Fruit fly (Drosophila melanogaster) whole organism, embryonic: ENCODE data around the gene CG14154.

Experiments used
- Aef1 ChIP-seq: fragments of 200-800 bp; sonication (Bioruptor generic); IDR thresholded peaks from 3 replicates; pipeline ENCODE4 v1.3.6; 2022; ENCODE audit warnings: missing biosample characterization, missing genetic modification characterization
- CG11085 ChIP-seq: fragments of 200-800 bp; sonication (Bioruptor generic); IDR thresholded peaks from 2 replicates; pipeline ENCODE4 v1.3.6; 2022; ENCODE audit warnings: missing biosample characterization, missing genetic modification characterization
- CG11504 ChIP-seq: fragments of 200-800 bp; sonication (Bioruptor generic); optimal IDR thresholded peaks from 3 replicates; lab custom pipeline; 2019; ENCODE audit warnings: missing biosample characterization, mild to moderate bottlenecking, missing genetic modification characterization, moderate library complexity
- CG12104 ChIP-seq: fragments of 200-800 bp; sonication (Bioruptor generic); optimal IDR thresholded peaks from 3 replicates; lab custom pipeline; 2016; ENCODE audit warnings: missing biosample characterization, missing genetic modification characterization
- CG13287 ChIP-seq: fragments of 200-800 bp; sonication (Bioruptor generic); IDR thresholded peaks from 2 replicates; pipeline ENCODE4 v1.3.6; 2022; ENCODE audit warnings: missing biosample characterization, missing genetic modification characterization; ENCODE audit not compliant: partially characterized antibody
- CG15479 ChIP-seq: fragments of 200-800 bp; sonication (Bioruptor generic); optimal IDR thresholded peaks from 3 replicates; lab custom pipeline; 2019; ENCODE audit warnings: missing biosample characterization, mild to moderate bottlenecking, missing genetic modification characterization, moderate library complexity
- CG2199 ChIP-seq: fragments of 200-800 bp; sonication (Bioruptor generic); IDR thresholded peaks from 3 replicates; pipeline ENCODE4 v1.3.6; 2022; ENCODE audit warnings: missing biosample characterization, missing genetic modification characterization
- CG3281 ChIP-seq: fragments of 200-800 bp; sonication (Bioruptor generic); optimal IDR thresholded peaks from 3 replicates; lab custom pipeline; 2017; ENCODE audit warnings: missing biosample characterization, mild to moderate bottlenecking, missing genetic modification characterization
- CG33213 ChIP-seq: fragments of 200-800 bp; sonication (Bioruptor generic); optimal IDR thresholded peaks from 3 replicates; lab custom pipeline; 2016; ENCODE audit warnings: missing biosample characterization, missing genetic modification characterization
- CG4404 ChIP-seq: fragments of 200-800 bp; sonication (Bioruptor generic); IDR thresholded peaks from 2 replicates; pipeline ENCODE4 v1.3.6; 2022; ENCODE audit warnings: missing biosample characterization, missing genetic modification characterization
- CG4730 ChIP-seq: fragments of 200-800 bp; sonication (Bioruptor generic); IDR thresholded peaks from 2 replicates; pipeline ENCODE4 v1.3.6; 2022; ENCODE audit warnings: missing biosample characterization, missing genetic modification characterization
- CG6254 ChIP-seq: fragments of 200-800 bp; sonication (Bioruptor generic); optimal IDR thresholded peaks from 3 replicates; lab custom pipeline; 2017; ENCODE audit warnings: mild to moderate bottlenecking, missing biosample characterization, missing genetic modification reagents, missing genetic modification characterization
- CG6854 ChIP-seq: fragments of 200-800 bp; sonication (Bioruptor generic); optimal IDR thresholded peaks from 3 replicates; lab custom pipeline; 2017; ENCODE audit warnings: missing biosample characterization, mild to moderate bottlenecking, missing genetic modification characterization
- CG7786 ChIP-seq: fragments of 200-800 bp; sonication (Bioruptor generic); optimal IDR thresholded peaks from 2 replicates; lab custom pipeline; 2016; ENCODE audit warnings: missing biosample characterization, missing genetic modification characterization
- CG7987 ChIP-seq: fragments of 200-800 bp; sonication (Bioruptor generic); optimal IDR thresholded peaks from 2 replicates; lab custom pipeline; 2018; ENCODE audit warnings: missing biosample characterization, mild to moderate bottlenecking, missing genetic modification characterization, moderate library complexity
- CrebB ChIP-seq: fragments of 200-800 bp; sonication (Bioruptor generic); optimal IDR thresholded peaks from 3 replicates; lab custom pipeline; 2018; ENCODE audit warnings: missing biosample characterization, mild to moderate bottlenecking, missing genetic modification characterization
- Doc3 ChIP-seq: fragments of 200-800 bp; sonication (Bioruptor generic); IDR thresholded peaks from 3 replicates; pipeline ENCODE4 v1.3.6; 2022; ENCODE audit warnings: missing biosample characterization, missing genetic modification characterization; ENCODE audit not compliant: partially characterized antibody
- E2f2 ChIP-seq: fragments of 200-800 bp; sonication (Bioruptor generic); IDR thresholded peaks from 2 replicates; pipeline ENCODE4 v1.3.6; 2022; ENCODE audit warnings: missing biosample characterization, missing genetic modification characterization
- ERR ChIP-seq: fragments of 200-800 bp; sonication (Bioruptor generic); optimal IDR thresholded peaks from 2 replicates; lab custom pipeline; 2016; ENCODE audit warnings: missing biosample characterization, missing genetic modification characterization
- Fer3 ChIP-seq: fragments of 200-800 bp; sonication (Bioruptor generic); optimal IDR thresholded peaks from 2 replicates; lab custom pipeline; 2018; ENCODE audit warnings: missing biosample characterization, mild to moderate bottlenecking, missing genetic modification characterization, moderate library complexity
- Hr3 ChIP-seq: fragments of 200-800 bp; sonication (Bioruptor generic); optimal IDR thresholded peaks from 3 replicates; lab custom pipeline; 2016; ENCODE audit warnings: missing biosample characterization, missing genetic modification characterization
- MTF-1 ChIP-seq: fragments of 200-800 bp; sonication (Bioruptor generic); optimal IDR thresholded peaks from 2 replicates; lab custom pipeline; 2018; ENCODE audit warnings: missing biosample characterization, mild to moderate bottlenecking, missing genetic modification characterization, borderline replicate concordance
- Med ChIP-seq: fragments of 200-800 bp; sonication (Bioruptor generic); peaks from one replicate; lab custom pipeline; 2016; ENCODE audit warnings: missing biosample characterization, missing genetic modification characterization, mild to moderate bottlenecking, inconsistent platforms, moderate library complexity
- NC2β ChIP-seq: fragments of 200-800 bp; sonication (Bioruptor generic); optimal IDR thresholded peaks from 2 replicates; lab custom pipeline; 2016; ENCODE audit warnings: missing biosample characterization, missing genetic modification characterization
- Ravus ChIP-seq: fragments of 200-800 bp; sonication (Bioruptor generic); IDR thresholded peaks from 2 replicates; pipeline ENCODE4 v1.3.6; 2022; ENCODE audit warnings: missing biosample characterization, missing genetic modification characterization
- Scr ChIP-seq: fragments of 200-800 bp; sonication (Bioruptor generic); IDR thresholded peaks from 2 replicates; pipeline ENCODE4 v1.3.6; 2022; ENCODE audit warnings: missing biosample characterization, missing genetic modification characterization; ENCODE audit not compliant: partially characterized antibody
- Stat92E ChIP-seq, 3 experiments: fragments of >200 bp in 2 of 3; fragments of 200-800 bp in 1 of 3; sonication (Bioruptor generic) in 1 of 3; optimal IDR thresholded peaks; 2 replicates each; lab custom pipeline; 2017 to 2019; ENCODE audit warnings: missing biosample characterization in 3 of 3, missing genetic modification characterization in 3 of 3, mild to moderate bottlenecking in 1 of 3, moderate library complexity in 1 of 3
- TFAM ChIP-seq: fragments of 200-800 bp; sonication (Bioruptor generic); optimal IDR thresholded peaks from 2 replicates; lab custom pipeline; 2017; ENCODE audit warnings: missing biosample characterization, missing genetic modification characterization, inconsistent platforms
- Usf ChIP-seq: fragments of 200-800 bp; sonication (Bioruptor generic); optimal IDR thresholded peaks from 2 replicates; lab custom pipeline; 2017; ENCODE audit warnings: missing genotype, missing biosample characterization, missing genetic modification characterization
- ap ChIP-seq: fragments of 200-800 bp; sonication (Bioruptor generic); IDR thresholded peaks from 2 replicates; pipeline ENCODE4 v1.3.6; 2022; ENCODE audit warnings: missing biosample characterization, missing genetic modification characterization
- ara ChIP-seq: fragments of 200-800 bp; sonication (Bioruptor generic); IDR thresholded peaks from 2 replicates; pipeline ENCODE4 v1.3.6; 2022; ENCODE audit warnings: missing biosample characterization, missing genetic modification characterization
- ato ChIP-seq: fragments of 200-800 bp; sonication (Bioruptor generic); IDR thresholded peaks from 2 replicates; pipeline ENCODE4 v1.3.6; 2022; ENCODE audit warnings: missing biosample characterization, missing genetic modification characterization; ENCODE audit not compliant: partially characterized antibody
- bcd ChIP-seq: fragments of 200-800 bp; sonication (Bioruptor generic); optimal IDR thresholded peaks from 2 replicates; lab custom pipeline; 2017; ENCODE audit warnings: missing biosample characterization, mild to moderate bottlenecking, missing genetic modification characterization
- cg ChIP-seq: fragments of 200-800 bp; sonication (Bioruptor generic); optimal IDR thresholded peaks from 3 replicates; lab custom pipeline; 2019; ENCODE audit warnings: missing biosample characterization, mild to moderate bottlenecking, missing genetic modification characterization, moderate library complexity
- chinmo ChIP-seq: fragments of 200-800 bp; sonication (Bioruptor generic); IDR thresholded peaks from 4 replicates; pipeline ENCODE4 v1.3.6; 2022; ENCODE audit warnings: missing biosample characterization, missing genetic modification characterization; ENCODE audit not compliant: partially characterized antibody
- chm ChIP-seq: fragments of 200-800 bp; sonication (Bioruptor generic); IDR thresholded peaks from 2 replicates; pipeline ENCODE4 v1.3.6; 2022; ENCODE audit warnings: missing biosample characterization, missing genetic modification characterization
- dimm ChIP-seq: fragments of 200-800 bp; sonication (Bioruptor generic); IDR thresholded peaks from 2 replicates; pipeline ENCODE4 v1.3.6; 2022; ENCODE audit warnings: missing biosample characterization, missing genetic modification characterization
- ems ChIP-seq: fragments of 200-800 bp; sonication (Bioruptor generic); optimal IDR thresholded peaks from 3 replicates; lab custom pipeline; 2016; ENCODE audit warnings: missing biosample characterization, missing genetic modification characterization
- ftz-f1 ChIP-seq: fragments of 200-800 bp; sonication (Bioruptor generic); optimal IDR thresholded peaks from 2 replicates; lab custom pipeline; 2016; ENCODE audit warnings: missing biosample characterization, missing genetic modification characterization
- ham ChIP-seq: fragments of 200-800 bp; sonication (Bioruptor generic); IDR thresholded peaks from 2 replicates; pipeline ENCODE4 v1.3.6; 2022; ENCODE audit warnings: missing biosample characterization, missing genetic modification characterization
- mld ChIP-seq: fragments of 200-800 bp; sonication (Bioruptor generic); IDR thresholded peaks from 3 replicates; pipeline ENCODE4 v1.3.6; 2022; ENCODE audit warnings: missing biosample characterization, missing genetic modification characterization; ENCODE audit not compliant: partially characterized antibody
- nom ChIP-seq: fragments of 200-800 bp; sonication (Bioruptor generic); optimal IDR thresholded peaks from 2 replicates; lab custom pipeline; 2017; ENCODE audit warnings: missing biosample characterization, missing genetic modification characterization, mild to moderate bottlenecking, moderate library complexity, missing genetic modification reagents
- pros ChIP-seq: fragments of 200-800 bp; sonication (Bioruptor generic); optimal IDR thresholded peaks from 3 replicates; lab custom pipeline; 2019; ENCODE audit warnings: missing biosample characterization, mild to moderate bottlenecking, missing genetic modification characterization, moderate library complexity
- pzg ChIP-seq: fragments of 200-800 bp; sonication (Bioruptor generic); optimal IDR thresholded peaks from 3 replicates; lab custom pipeline; 2018; ENCODE audit warnings: missing biosample characterization, mild to moderate bottlenecking, missing genetic modification characterization, moderate library complexity
- row ChIP-seq: fragments of 200-800 bp; sonication (Bioruptor generic); IDR thresholded peaks from 3 replicates; pipeline ENCODE4 v1.3.6; 2022; ENCODE audit warnings: missing biosample characterization, missing genetic modification characterization
- salm ChIP-seq: fragments of 200-800 bp; sonication (Bioruptor generic); optimal IDR thresholded peaks from 2 replicates; lab custom pipeline; 2018; ENCODE audit warnings: missing biosample characterization, mild to moderate bottlenecking, missing genetic modification characterization
- sc ChIP-seq, 3 experiments: fragments of >200 bp in 2 of 3; fragments of 200-800 bp in 1 of 3; sonication (Bioruptor generic) in 1 of 3; optimal IDR thresholded peaks; 2 replicates in 2 of 3; 3 replicates in 1 of 3; lab custom pipeline; 2017; ENCODE audit warnings: mild to moderate bottlenecking in 1 of 3, missing biosample characterization in 1 of 3, missing genetic modification characterization in 1 of 3, missing genetic modification reagents in 1 of 3
- seq ChIP-seq: fragments of 200-800 bp; sonication (Bioruptor generic); IDR thresholded peaks from 2 replicates; pipeline ENCODE4 v1.3.6; 2022; ENCODE audit warnings: missing biosample characterization, missing genetic modification characterization
- sima ChIP-seq: fragments of 200-800 bp; sonication (Bioruptor generic); optimal IDR thresholded peaks from 2 replicates; lab custom pipeline; 2016; ENCODE audit warnings: missing biosample characterization, missing genetic modification characterization
- wor ChIP-seq: fragments of 200-800 bp; sonication (Bioruptor generic); IDR thresholded peaks from 2 replicates; pipeline ENCODE4 v1.3.6; 2022; ENCODE audit warnings: missing biosample characterization, missing genetic modification characterization

Gene CG14154

DNA sequence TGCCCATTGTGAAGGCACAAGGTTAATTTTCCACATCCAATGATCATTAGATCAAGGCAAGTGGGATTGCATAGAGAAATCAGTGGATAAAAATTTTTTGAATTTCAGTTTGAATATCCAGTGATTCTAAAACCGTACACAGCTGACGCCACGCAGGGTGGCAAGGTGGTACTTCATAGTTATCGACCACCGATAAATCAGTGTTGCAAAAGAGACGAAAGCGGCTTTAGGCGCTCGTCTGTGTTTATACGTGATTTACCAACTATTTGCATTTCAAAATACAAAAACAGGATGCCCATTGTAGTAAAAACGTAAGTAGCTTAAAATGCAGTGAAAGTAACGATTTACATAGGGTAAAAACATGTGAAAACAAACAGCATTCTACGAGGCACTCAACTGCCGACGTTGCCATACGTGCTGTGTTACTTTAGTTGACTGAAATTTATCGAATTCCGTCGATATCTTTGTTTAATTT, 10.8 kb upstream of the CG14154 start, which contains the start of the genes CG42535, CG34001 and hay (continued):
- TF ChIP-seq chinmo (GFP tag; lab: Robert Waterston, UW), result no peak
- no peak for TF ChIP-seq CG2199 (GFP tag; lab: Robert Waterston, UW)
- TF ChIP-seq pros (GFP tag; lab: Kevin White, UChicago), result no peak
- no peak for TF ChIP-seq CG12104 (GFP tag; lab: Kevin White, UChicago)
- TF ChIP-seq ham (GFP tag; lab: Robert Waterston, UW), result no peak
- no peak for TF ChIP-seq CG6254
- no peak for TF ChIP-seq Usf (GFP tag; lab: Kevin White, UChicago)
- TF ChIP-seq MTF-1 (GFP tag; lab: Kevin White, UChicago), result no peak
- TF ChIP-seq row (GFP tag; lab: Robert Waterston, UW), result no peak
- TF ChIP-seq NC2β (GFP tag; lab: Kevin White, UChicago), result no peak
- TF ChIP-seq nom (GFP tag; lab: Kevin White, UChicago), result no peak
- no peak for TF ChIP-seq dimm (GFP tag; lab: Robert Waterston, UW)
- no peak for TF ChIP-seq ERR (GFP tag; lab: Kevin White, UChicago)
- no peak for TF ChIP-seq CG6854 (GFP tag; lab: Kevin White, UChicago)
- TF ChIP-seq CG13287 (GFP tag; lab: Robert Waterston, UW), result peak; percentile 50; the same call in 1 of the 2 replicates
- TF ChIP-seq CG11085 (GFP tag; lab: Robert Waterston, UW), result no peak
- TF ChIP-seq ap (GFP tag; lab: Robert Waterston, UW), result no peak
- TF ChIP-seq Doc3 (GFP tag; lab: Robert Waterston, UW), result no peak
- no peak for TF ChIP-seq Fer3 (tag; lab: Kevin White, UChicago)
- no peak for TF ChIP-seq cg (GFP tag; lab: Kevin White, UChicago)
- TF ChIP-seq ems (GFP tag; lab: Kevin White, UChicago), result no peak
- TF ChIP-seq seq (GFP tag; lab: Robert Waterston, UW), result no peak
- TF ChIP-seq ara (GFP tag; lab: Robert Waterston, UW), result no peak
- no peak for TF ChIP-seq sima (GFP tag; lab: Kevin White, UChicago)
- TF ChIP-seq CG3281, result no peak
- TF ChIP-seq CG15479, result no peak
- TF ChIP-seq sc (optimal IDR thresholded peaks at IDR 0.05; lab: Kevin White, UChicago), result no peak
- TF ChIP-seq sc (GFP tag; optimal IDR thresholded peaks at IDR 0.05; lab: Kevin White, UChicago), result no peak
- TF ChIP-seq TFAM, result no peak
- TF ChIP-seq wor (GFP tag; lab: Robert Waterston, UW), result no peak
- TF ChIP-seq CG4404 (GFP tag; lab: Robert Waterston, UW), result no peak
- 0 out of 2 replicates have a peak, but pooled peaks have one; percentile 14 for TF ChIP-seq CG4730 (GFP tag; lab: Robert Waterston, UW)
- no peak for TF ChIP-seq CG7786 (GFP tag; lab: Kevin White, UChicago)
- TF ChIP-seq ftz-f1 (GFP tag; lab: Kevin White, UChicago), result no peak
- TF ChIP-seq pzg (GFP tag; lab: Kevin White, UChicago), result peak; percentile 77
- TF ChIP-seq ato (GFP tag; lab: Robert Waterston, UW), result no peak
- peak; percentile 86 for TF ChIP-seq E2f2 (GFP tag; lab: Robert Waterston, UW)
- TF ChIP-seq CG7987 (GFP tag; lab: Kevin White, UChicago), result no peak
- no peak for TF ChIP-seq Ravus
- TF ChIP-seq Med (GFP tag; lab: Kevin White, UChicago), result peak; percentile 86
- no peak for TF ChIP-seq Hr3 (GFP tag; lab: Kevin White, UChicago)
- no peak for TF ChIP-seq bcd (GFP tag; lab: Kevin White, UChicago)
- TF ChIP-seq chm (GFP tag; lab: Robert Waterston, UW), result no peak
- TF ChIP-seq mld, result no peak
- TF ChIP-seq CG33213 (GFP tag; lab: Kevin White, UChicago), result no peak
- no peak for TF ChIP-seq CG11504 (tag; lab: Kevin White, UChicago)
- TF ChIP-seq Stat92E (GFP tag; optimal IDR thresholded peaks at IDR 0.05; lab: Kevin White, UChicago), result peak in 1 of 3 experiments; percentile 6
- no peak for TF ChIP-seq Aef1 (GFP tag; lab: Robert Waterston, UW)
- TF ChIP-seq Scr, result 0 out of 2 replicates have a peak, but pooled peaks have one; percentile 43
- no peak for TF ChIP-seq CrebB (tag; lab: Kevin White, UChicago)
- no peak for TF ChIP-seq salm (tag; lab: Kevin White, UChicago)
